Fruit fly (Drosophila melanogaster) whole organism, embryonic: Measurements from ENCODE around the gene CG6163.
A peak's percentile ranks its signal among the peaks of the same experiment; 100 is the strongest.

Experiments
- Adf1 ChIP-seq: fragments of 200-800 bp; sonication (Bioruptor generic); IDR thresholded peaks from 2 replicates; pipeline ENCODE4 v1.3.6; 2022; ENCODE audit warnings: missing biosample characterization, missing genetic modification characterization
- Asciz ChIP-seq: fragments of 200-800 bp; sonication (Bioruptor generic); optimal IDR thresholded peaks from 2 replicates; lab custom pipeline; 2017; ENCODE audit warnings: missing biosample characterization, mild to moderate bottlenecking, missing genetic modification characterization, missing genetic modification reagents
- CG10209 ChIP-seq: fragments of 200-800 bp; sonication (Bioruptor generic); optimal IDR thresholded peaks from 3 replicates; lab custom pipeline; 2017; ENCODE audit warnings: missing biosample characterization, mild to moderate bottlenecking, missing genetic modification characterization, missing genetic modification reagents
- CG11723 ChIP-seq: fragments of 200-800 bp; sonication (Bioruptor generic); optimal IDR thresholded peaks from 2 replicates; lab custom pipeline; 2017; ENCODE audit warnings: missing biosample characterization, mild to moderate bottlenecking, missing genetic modification characterization
- CG12071 ChIP-seq: fragments of 200-800 bp; sonication (Bioruptor generic); optimal IDR thresholded peaks from 3 replicates; lab custom pipeline; 2018; ENCODE audit warnings: missing biosample characterization, mild to moderate bottlenecking, missing genetic modification characterization
- CG1233 ChIP-seq: fragments of 200-800 bp; sonication (Bioruptor generic); optimal IDR thresholded peaks from 4 replicates; lab custom pipeline; 2018; ENCODE audit warnings: missing biosample characterization, mild to moderate bottlenecking, missing genetic modification characterization
- CG12659 ChIP-seq: fragments of 200-800 bp; sonication (Bioruptor generic); optimal IDR thresholded peaks from 3 replicates; lab custom pipeline; 2017; ENCODE audit warnings: mild to moderate bottlenecking, missing biosample characterization, missing genetic modification reagents, missing genetic modification characterization
- CG13287 ChIP-seq: fragments of 200-800 bp; sonication (Bioruptor generic); IDR thresholded peaks from 2 replicates; pipeline ENCODE4 v1.3.6; 2022; ENCODE audit warnings: missing biosample characterization, missing genetic modification characterization; ENCODE audit not compliant: partially characterized antibody
- CG13624 ChIP-seq: fragments of 200-800 bp; sonication (Bioruptor generic); optimal IDR thresholded peaks from 2 replicates; lab custom pipeline; 2016; ENCODE audit warnings: missing biosample characterization, missing genetic modification characterization
- CG1603 ChIP-seq: fragments of 200-800 bp; sonication (Bioruptor generic); optimal IDR thresholded peaks from 2 replicates; lab custom pipeline; 2019; ENCODE audit warnings: missing biosample characterization, mild to moderate bottlenecking, missing genetic modification characterization, moderate library complexity
- CG17612 ChIP-seq: fragments of 200-800 bp; sonication (Bioruptor generic); IDR thresholded peaks from 2 replicates; pipeline ENCODE4 v1.3.6; 2022; ENCODE audit warnings: missing biosample characterization, missing genetic modification characterization
- CG2120 ChIP-seq: fragments of 200-800 bp; sonication (Bioruptor generic); optimal IDR thresholded peaks from 3 replicates; lab custom pipeline; 2016; ENCODE audit warnings: missing biosample characterization, missing genetic modification characterization
- CG34376 ChIP-seq: fragments of 200-800 bp; sonication (Bioruptor generic); optimal IDR thresholded peaks from 2 replicates; lab custom pipeline; 2018; ENCODE audit warnings: missing biosample characterization, mild to moderate bottlenecking, missing genetic modification characterization
- CG4424 ChIP-seq: fragments of 200-800 bp; sonication (Bioruptor generic); optimal IDR thresholded peaks from 3 replicates; lab custom pipeline; 2016; ENCODE audit warnings: missing biosample characterization, missing genetic modification characterization
- CG6765 ChIP-seq: fragments of 200-800 bp; sonication (Bioruptor generic); optimal IDR thresholded peaks from 3 replicates; lab custom pipeline; 2017; ENCODE audit warnings: missing biosample characterization, mild to moderate bottlenecking, missing genetic modification characterization
- CG7987 ChIP-seq: fragments of 200-800 bp; sonication (Bioruptor generic); optimal IDR thresholded peaks from 2 replicates; lab custom pipeline; 2018; ENCODE audit warnings: missing biosample characterization, mild to moderate bottlenecking, missing genetic modification characterization, moderate library complexity
- CG8290 ChIP-seq, 3 experiments: fragments of 200-800 bp; sonication (Bioruptor generic); optimal IDR thresholded peaks; 2 replicates each; lab custom pipeline; 2016 to 2019; ENCODE audit warnings: missing biosample characterization in 3 of 3, missing genetic modification characterization in 3 of 3, mild to moderate bottlenecking in 2 of 3, moderate library complexity in 1 of 3
- CG9609 ChIP-seq: fragments of 200-800 bp; sonication (Bioruptor generic); optimal IDR thresholded peaks from 3 replicates; lab custom pipeline; 2016; ENCODE audit warnings: missing biosample characterization, missing genetic modification characterization
- CHES-1-like ChIP-seq: fragments of 200-800 bp; sonication (Bioruptor generic); optimal IDR thresholded peaks from 2 replicates; lab custom pipeline; 2016; ENCODE audit warnings: missing biosample characterization, missing genetic modification characterization
- Dp ChIP-seq: fragments of 200-800 bp; sonication (Bioruptor generic); optimal IDR thresholded peaks from 2 replicates; lab custom pipeline; 2018; ENCODE audit warnings: missing biosample characterization, mild to moderate bottlenecking, missing genetic modification characterization, moderate library complexity
- Drgx ChIP-seq: fragments of 200-800 bp; sonication (Bioruptor generic); IDR thresholded peaks from 2 replicates; pipeline ENCODE4 v1.3.6; 2022; ENCODE audit warnings: missing biosample characterization, missing genetic modification characterization
- Fer3 ChIP-seq: fragments of 200-800 bp; sonication (Bioruptor generic); optimal IDR thresholded peaks from 2 replicates; lab custom pipeline; 2018; ENCODE audit warnings: missing biosample characterization, mild to moderate bottlenecking, missing genetic modification characterization, moderate library complexity
- Gug ChIP-seq: fragments of 200-800 bp; sonication (Bioruptor generic); IDR thresholded peaks from 4 replicates; pipeline ENCODE4 v1.3.6; 2022; ENCODE audit warnings: missing biosample characterization, missing genetic modification characterization
- Hey ChIP-seq: fragments of 200-800 bp; sonication (Bioruptor generic); optimal IDR thresholded peaks from 3 replicates; lab custom pipeline; 2018; ENCODE audit warnings: missing biosample characterization, mild to moderate bottlenecking, missing genetic modification characterization
- Lhr ChIP-seq: fragments of 200-800 bp; sonication (Bioruptor generic); optimal IDR thresholded peaks from 3 replicates; lab custom pipeline; 2017; ENCODE audit warnings: mild to moderate bottlenecking, missing biosample characterization, missing genetic modification reagents, missing genetic modification characterization
- MESR4 ChIP-seq: fragments of 200-800 bp; sonication (Bioruptor generic); optimal IDR thresholded peaks from 2 replicates; lab custom pipeline; 2018; ENCODE audit warnings: missing biosample characterization, mild to moderate bottlenecking, missing genetic modification characterization, moderate library complexity
- MTF-1 ChIP-seq: fragments of 200-800 bp; sonication (Bioruptor generic); optimal IDR thresholded peaks from 2 replicates; lab custom pipeline; 2018; ENCODE audit warnings: missing biosample characterization, mild to moderate bottlenecking, missing genetic modification characterization, borderline replicate concordance
- Meics ChIP-seq: fragments of 200-800 bp; sonication (Bioruptor generic); optimal IDR thresholded peaks from 2 replicates; lab custom pipeline; 2017; ENCODE audit warnings: missing biosample characterization, mild to moderate bottlenecking, missing genetic modification characterization
- NC2α ChIP-seq: fragments of 200-800 bp; sonication (Bioruptor generic); optimal IDR thresholded peaks from 2 replicates; lab custom pipeline; 2016; ENCODE audit warnings: missing biosample characterization, missing genetic modification characterization
- Six4 ChIP-seq: fragments of 200-800 bp; sonication (Bioruptor generic); optimal IDR thresholded peaks from 2 replicates; lab custom pipeline; 2016; ENCODE audit warnings: missing biosample characterization, missing genetic modification characterization
- al ChIP-seq: fragments of 200-800 bp; sonication (Bioruptor generic); IDR thresholded peaks from 2 replicates; pipeline ENCODE4 v1.3.6; 2022; ENCODE audit warnings: missing biosample characterization, missing genetic modification characterization
- ara ChIP-seq: fragments of 200-800 bp; sonication (Bioruptor generic); IDR thresholded peaks from 2 replicates; pipeline ENCODE4 v1.3.6; 2022; ENCODE audit warnings: missing biosample characterization, missing genetic modification characterization
- ash1 ChIP-seq: fragments of 200-800 bp; sonication (Bioruptor generic); optimal IDR thresholded peaks from 2 replicates; lab custom pipeline; 2018; ENCODE audit warnings: missing biosample characterization, mild to moderate bottlenecking, missing genetic modification characterization
- ato ChIP-seq: fragments of 200-800 bp; sonication (Bioruptor generic); IDR thresholded peaks from 2 replicates; pipeline ENCODE4 v1.3.6; 2022; ENCODE audit warnings: missing biosample characterization, missing genetic modification characterization; ENCODE audit not compliant: partially characterized antibody
- bigmax ChIP-seq: fragments of 200-800 bp; sonication (Bioruptor generic); optimal IDR thresholded peaks from 2 replicates; lab custom pipeline; 2018; ENCODE audit warnings: missing biosample characterization, mild to moderate bottlenecking, missing genetic modification characterization
- bowl ChIP-seq: fragments of 200-800 bp; sonication (Bioruptor generic); IDR thresholded peaks from 2 replicates; pipeline ENCODE4 v1.3.6; 2022; ENCODE audit warnings: missing biosample characterization, missing genetic modification characterization
- chn ChIP-seq: fragments of 200-800 bp; sonication (Bioruptor generic); optimal IDR thresholded peaks from 2 replicates; lab custom pipeline; 2016; ENCODE audit warnings: missing biosample characterization, missing genetic modification characterization
- dan ChIP-seq: fragments of 200-800 bp; sonication (Bioruptor generic); IDR thresholded peaks from 2 replicates; pipeline ENCODE4 v1.3.6; 2022; ENCODE audit warnings: missing biosample characterization, missing genetic modification characterization
- dimm ChIP-seq: fragments of 200-800 bp; sonication (Bioruptor generic); IDR thresholded peaks from 2 replicates; pipeline ENCODE4 v1.3.6; 2022; ENCODE audit warnings: missing biosample characterization, missing genetic modification characterization
- fd64A ChIP-seq: fragments of 200-800 bp; sonication (Bioruptor generic); optimal IDR thresholded peaks from 3 replicates; lab custom pipeline; 2018; ENCODE audit warnings: missing biosample characterization, mild to moderate bottlenecking, missing genetic modification characterization
- ind ChIP-seq: fragments of 200-800 bp; sonication (Bioruptor generic); optimal IDR thresholded peaks from 3 replicates; lab custom pipeline; 2016; ENCODE audit warnings: missing biosample characterization, missing genetic modification characterization
- inv ChIP-seq: fragments of 200-800 bp; sonication (Bioruptor generic); IDR thresholded peaks from 2 replicates; pipeline ENCODE4 v1.3.6; 2022; ENCODE audit warnings: missing biosample characterization, missing genetic modification characterization; ENCODE audit not compliant: partially characterized antibody
- jumu ChIP-seq: fragments of 200-800 bp; sonication (Bioruptor generic); optimal IDR thresholded peaks from 3 replicates; lab custom pipeline; 2016; ENCODE audit warnings: missing biosample characterization, missing genetic modification characterization
- lmd ChIP-seq: fragments of 200-800 bp; sonication (Bioruptor generic); IDR thresholded peaks from 2 replicates; pipeline ENCODE4 v1.3.6; 2022; ENCODE audit warnings: missing biosample characterization, missing genetic modification characterization
- rib ChIP-seq: fragments of 200-800 bp; sonication (Bioruptor generic); IDR thresholded peaks from 2 replicates; pipeline ENCODE4 v1.3.6; 2022; ENCODE audit warnings: missing biosample characterization, missing genetic modification characterization
- sima ChIP-seq: fragments of 200-800 bp; sonication (Bioruptor generic); optimal IDR thresholded peaks from 2 replicates; lab custom pipeline; 2016; ENCODE audit warnings: missing biosample characterization, missing genetic modification characterization
- sisA ChIP-seq: fragments of 200-800 bp; sonication (Bioruptor generic); IDR thresholded peaks from 2 replicates; pipeline ENCODE4 v1.3.6; 2022; ENCODE audit warnings: missing biosample characterization, missing genetic modification characterization
- sna ChIP-seq: fragments of 200-800 bp; sonication (Bioruptor generic); IDR thresholded peaks from 2 replicates; pipeline ENCODE4 v1.3.6; 2022; ENCODE audit warnings: missing biosample characterization, missing genetic modification characterization; ENCODE audit not compliant: partially characterized antibody
- sob ChIP-seq: fragments of 200-800 bp; sonication (Bioruptor generic); IDR thresholded peaks from 2 replicates; pipeline ENCODE4 v1.3.6; 2022; ENCODE audit warnings: missing biosample characterization, missing genetic modification characterization
- zfh1 ChIP-seq: fragments of 200-800 bp; sonication (Bioruptor generic); IDR thresholded peaks from 3 replicates; pipeline ENCODE4 v1.3.6; 2022; ENCODE audit warnings: missing biosample characterization, missing genetic modification characterization

Gene CG6163

dm6 chr3L:11328015-11328680, 36.5 kb downstream of the CG6163 start (continued):
- TF ChIP-seq CG7987 = no peak
- no peak for TF ChIP-seq CG10209 (GFP tag; lab: Kevin White, UChicago)
- peak; percentile 48 for TF ChIP-seq al (GFP tag; lab: Robert Waterston, UW)
- TF ChIP-seq bowl (GFP tag; lab: Robert Waterston, UW) = no peak
- 0 out of 4 replicates have a peak, but pooled peaks have one; percentile 7 for TF ChIP-seq Gug (GFP tag; lab: Robert Waterston, UW)
- TF ChIP-seq CG8290 (GFP tag; optimal IDR thresholded peaks at IDR 0.05; lab: Kevin White, UChicago) = no peak
- peak in 1 of 2 experiments; percentile 67 for TF ChIP-seq CG8290 (tag; optimal IDR thresholded peaks at IDR 0.05; lab: Kevin White, UChicago)
- no peak for TF ChIP-seq sna
- TF ChIP-seq CG11723 (GFP tag; lab: Kevin White, UChicago) = no peak
- peak; percentile 80 for TF ChIP-seq Drgx (GFP tag; lab: Robert Waterston, UW)
- no peak for TF ChIP-seq Adf1 (GFP tag; lab: Robert Waterston, UW)
- TF ChIP-seq chn (GFP tag; lab: Kevin White, UChicago) = no peak
- TF ChIP-seq CG9609 (GFP tag; lab: Kevin White, UChicago) = no peak
- TF ChIP-seq dan (GFP tag; lab: Robert Waterston, UW) = no peak
- no peak for TF ChIP-seq Lhr (GFP tag; lab: Kevin White, UChicago)
- no peak for TF ChIP-seq CG6765 (GFP tag; lab: Kevin White, UChicago)
- no peak for TF ChIP-seq bigmax
- TF ChIP-seq CG13624 (GFP tag; lab: Kevin White, UChicago) = no peak
- peak; percentile 77 for TF ChIP-seq Meics (GFP tag; lab: Kevin White, UChicago)
- TF ChIP-seq Fer3 (tag; lab: Kevin White, UChicago) = no peak
- TF ChIP-seq CG1603 = no peak
- no peak for TF ChIP-seq sima (GFP tag; lab: Kevin White, UChicago)
- TF ChIP-seq jumu (GFP tag; lab: Kevin White, UChicago) = no peak
- no peak for TF ChIP-seq MESR4 (GFP tag; lab: Kevin White, UChicago)
- TF ChIP-seq CG34376 (GFP tag; lab: Kevin White, UChicago) = no peak
- TF ChIP-seq dimm (GFP tag; lab: Robert Waterston, UW) = no peak
- peak; percentile 52 for TF ChIP-seq lmd (GFP tag; lab: Robert Waterston, UW)
- TF ChIP-seq rib = no peak
- TF ChIP-seq ato (GFP tag; lab: Robert Waterston, UW) = no peak
- TF ChIP-seq ara (GFP tag; lab: Robert Waterston, UW) = no peak
- peak; percentile 9 for TF ChIP-seq CG1233 (GFP tag; lab: Kevin White, UChicago)
- TF ChIP-seq Six4 (GFP tag; lab: Kevin White, UChicago) = no peak
- TF ChIP-seq CG2120 (GFP tag; lab: Kevin White, UChicago) = peak; percentile 10
- TF ChIP-seq zfh1 (GFP tag; lab: Robert Waterston, UW) = no peak
- TF ChIP-seq CG12071 (GFP tag; lab: Kevin White, UChicago) = peak; percentile 7
- no peak for TF ChIP-seq Hey (tag; lab: Kevin White, UChicago)
- TF ChIP-seq CG17612 (GFP tag; lab: Robert Waterston, UW) = no peak
- TF ChIP-seq CHES-1-like = no peak
- peak; percentile 53 for TF ChIP-seq sisA (GFP tag; lab: Robert Waterston, UW)
- TF ChIP-seq ind = peak; percentile 39
- no peak for TF ChIP-seq inv (GFP tag; lab: Robert Waterston, UW)
- TF ChIP-seq CG4424 (GFP tag; lab: Kevin White, UChicago) = peak; percentile 68
- TF ChIP-seq Asciz (GFP tag; lab: Kevin White, UChicago) = peak; percentile 45
- no peak for TF ChIP-seq sob (GFP tag; lab: Robert Waterston, UW)
- no peak for TF ChIP-seq fd64A (GFP tag; lab: Kevin White, UChicago)
- TF ChIP-seq NC2α (GFP tag; lab: Kevin White, UChicago) = no peak
- no peak for TF ChIP-seq CG12659
- TF ChIP-seq CG13287 (GFP tag; lab: Robert Waterston, UW) = peak; percentile 14; the same call in 1 of the 2 replicates
- TF ChIP-seq ash1 (GFP tag; lab: Kevin White, UChicago) = no peak
- TF ChIP-seq MTF-1 (GFP tag; lab: Kevin White, UChicago) = no peak
- TF ChIP-seq Dp = no peak
